Worm (Caenorhabditis elegans) whole organism, late embryonic: ENCODE data around the gene Y42A5A.1.

ENCODE experiments used
- C38D4.7 ChIP-seq: fragments of 200-800 bp; sonication (Bioruptor generic); optimal IDR thresholded peaks from 2 replicates; lab custom pipeline; 2018; ENCODE audit warnings: mild to moderate bottlenecking, missing genetic modification characterization, moderate library complexity, missing compliant biosample characterization
- K09A11.1 ChIP-seq: sonication (generic microtip); optimal IDR thresholded peaks from 2 replicates; lab custom pipeline; 2017; ENCODE audit warnings: antibody characterized with exemption, mild to moderate bottlenecking, missing genetic modification characterization, missing compliant biosample characterization; ENCODE audit not compliant: insufficient read depth
- T23F11.4 ChIP-seq: fragments of 200-800 bp; sonication (Bioruptor generic); optimal IDR thresholded peaks from 2 replicates; lab custom pipeline; 2018; ENCODE audit warnings: mild to moderate bottlenecking, missing genetic modification characterization, missing compliant biosample characterization
- ama-1 ChIP-seq: fragments of 150-350 bp; optimal IDR thresholded peaks from 2 replicates; lab custom pipeline; 2014
- ceh-2 ChIP-seq: sonication (generic microtip); optimal IDR thresholded peaks from 2 replicates; lab custom pipeline; 2016; ENCODE audit warnings: missing genotype, missing genetic modification characterization, missing compliant biosample characterization
- ceh-30 ChIP-seq: fragments of 150-350 bp; optimal IDR thresholded peaks from 2 replicates; lab custom pipeline; 2014; ENCODE audit warnings: missing biosample characterization, missing genetic modification characterization
- ceh-34 ChIP-seq: sonication (generic microtip); optimal IDR thresholded peaks from 2 replicates; lab custom pipeline; 2016; ENCODE audit warnings: mild to moderate bottlenecking, missing genetic modification characterization, missing compliant biosample characterization
- ceh-45 ChIP-seq: fragments of 200-800 bp; sonication (Bioruptor generic); IDR thresholded peaks from 2 replicates; pipeline ENCODE4 v1.3.6; 2022; ENCODE audit warnings: missing genetic modification reagents, missing genetic modification characterization, missing compliant biosample characterization
- ceh-48 ChIP-seq: sonication (generic microtip); optimal IDR thresholded peaks from 2 replicates; lab custom pipeline; 2016; ENCODE audit warnings: missing genetic modification characterization, inconsistent platforms, missing compliant biosample characterization
- ceh-6 ChIP-seq: fragments of 200-800 bp; sonication (Bioruptor generic); optimal IDR thresholded peaks from 2 replicates; lab custom pipeline; 2018; ENCODE audit warnings: mild to moderate bottlenecking, missing genetic modification characterization, missing compliant biosample characterization
- dmd-4 ChIP-seq: sonication (generic microtip); optimal IDR thresholded peaks from 2 replicates; lab custom pipeline; 2016; ENCODE audit warnings: borderline replicate concordance, missing genetic modification characterization, missing compliant biosample characterization
- dve-1 ChIP-seq: sonication (generic microtip); optimal IDR thresholded peaks from 2 replicates; lab custom pipeline; 2017; ENCODE audit warnings: antibody characterized with exemption, mild to moderate bottlenecking, missing genetic modification characterization, missing compliant biosample characterization
- elt-2 ChIP-seq: sonication (generic microtip); optimal IDR thresholded peaks from 2 replicates; lab custom pipeline; 2016; ENCODE audit warnings: missing genetic modification reagents, missing genetic modification characterization, missing compliant biosample characterization
- elt-4 ChIP-seq: sonication (generic microtip); optimal IDR thresholded peaks from 2 replicates; lab custom pipeline; 2016; ENCODE audit warnings: missing genetic modification characterization, missing compliant biosample characterization
- ets-4 ChIP-seq: sonication (generic microtip); optimal IDR thresholded peaks from 2 replicates; lab custom pipeline; 2016; ENCODE audit warnings: missing genetic modification characterization, missing compliant biosample characterization
- eyg-1 ChIP-seq: sonication (generic microtip); optimal IDR thresholded peaks from 2 replicates; lab custom pipeline; 2016; ENCODE audit warnings: missing genotype, missing genetic modification characterization, missing compliant biosample characterization
- hlh-15 ChIP-seq: sonication (generic microtip); optimal IDR thresholded peaks from 2 replicates; lab custom pipeline; 2016; ENCODE audit warnings: missing genetic modification characterization, missing compliant biosample characterization
- hlh-30 ChIP-seq: sonication (generic microtip); optimal IDR thresholded peaks from 2 replicates; lab custom pipeline; 2017; ENCODE audit warnings: antibody characterized with exemption, missing genetic modification characterization, missing compliant biosample characterization; ENCODE audit not compliant: insufficient read depth
- hlh-8 ChIP-seq: sonication (generic microtip); optimal IDR thresholded peaks from 2 replicates; lab custom pipeline; 2016; ENCODE audit warnings: missing genotype, missing genetic modification characterization, missing compliant biosample characterization
- lim-6 ChIP-seq: sonication (generic microtip); optimal IDR thresholded peaks from 2 replicates; lab custom pipeline; 2016; ENCODE audit warnings: missing genetic modification characterization, missing compliant biosample characterization
- lin-11 ChIP-seq: fragments of 200-800 bp; sonication (Bioruptor generic); optimal IDR thresholded peaks from 2 replicates; lab custom pipeline; 2018; ENCODE audit warnings: mild to moderate bottlenecking, missing genetic modification characterization, missing compliant biosample characterization
- madf-2 ChIP-seq: sonication (generic microtip); optimal IDR thresholded peaks from 2 replicates; lab custom pipeline; 2017; ENCODE audit warnings: missing genetic modification characterization, missing compliant biosample characterization
- mec-3 ChIP-seq: sonication (generic microtip); optimal IDR thresholded peaks from 2 replicates; lab custom pipeline; 2016; ENCODE audit warnings: borderline replicate concordance, missing genetic modification characterization, missing compliant biosample characterization
- nhr-11 ChIP-seq: fragments of 150-350 bp; optimal IDR thresholded peaks from 2 replicates; lab custom pipeline; 2014; ENCODE audit warnings: missing biosample characterization, missing genetic modification characterization
- nhr-232 ChIP-seq: sonication (generic microtip); optimal IDR thresholded peaks from 2 replicates; lab custom pipeline; 2016; ENCODE audit warnings: missing genetic modification characterization, missing compliant biosample characterization
- npax-4 ChIP-seq: sonication (generic microtip); optimal IDR thresholded peaks from 2 replicates; lab custom pipeline; 2016; ENCODE audit warnings: missing genetic modification characterization, missing compliant biosample characterization
- odd-2 ChIP-seq: sonication (generic microtip); optimal IDR thresholded peaks from 2 replicates; lab custom pipeline; 2017; ENCODE audit warnings: antibody characterized with exemption, mild to moderate bottlenecking, missing genetic modification characterization, missing compliant biosample characterization
- pax-1 ChIP-seq: fragments of 150-350 bp; optimal IDR thresholded peaks from 2 replicates; lab custom pipeline; 2014; ENCODE audit warnings: missing biosample characterization, missing genetic modification characterization
- ref-2 ChIP-seq: sonication (generic microtip); optimal IDR thresholded peaks from 2 replicates; lab custom pipeline; 2016; ENCODE audit warnings: missing genetic modification characterization, missing compliant biosample characterization
- sdc-2 ChIP-seq: sonication (generic microtip); optimal IDR thresholded peaks from 2 replicates; lab custom pipeline; 2016; ENCODE audit warnings: missing genotype, missing genetic modification characterization, missing compliant biosample characterization
- sox-2 ChIP-seq: fragments of 200-800 bp; sonication (Bioruptor generic); IDR thresholded peaks from 2 replicates; pipeline ENCODE4 v1.3.6; 2022; ENCODE audit warnings: missing genetic modification reagents, missing genetic modification characterization, missing compliant biosample characterization
- sox-4 ChIP-seq: sonication (generic microtip); optimal IDR thresholded peaks from 2 replicates; lab custom pipeline; 2017; ENCODE audit warnings: mild to moderate bottlenecking, missing genetic modification characterization, inconsistent platforms, missing compliant biosample characterization
- syd-9 ChIP-seq: sonication (generic microtip); optimal IDR thresholded peaks from 2 replicates; lab custom pipeline; 2016; ENCODE audit warnings: mild to moderate bottlenecking, missing genetic modification characterization, moderate library complexity, missing compliant biosample characterization
- ttx-3 ChIP-seq: sonication (generic microtip); optimal IDR thresholded peaks from 2 replicates; lab custom pipeline; 2016; ENCODE audit warnings: missing genetic modification reagents, missing genetic modification characterization, missing compliant biosample characterization
- unc-3 ChIP-seq, 2 experiments: fragments of 200-800 bp in 1 of 2; sonication (Bioruptor generic) in 1 of 2; sonication (generic microtip) in 1 of 2; conservative IDR thresholded peaks in 1 of 2; optimal IDR thresholded peaks in 1 of 2; 2 replicates each; pipeline versions ENCODE4 v1.3.6 to Lab custom; 2016 to 2022; ENCODE audit warnings: missing compliant biosample characterization in 2 of 2, missing genetic modification characterization in 2 of 2, missing genetic modification reagents in 1 of 2
- unc-86 ChIP-seq: sonication (generic microtip); optimal IDR thresholded peaks from 2 replicates; lab custom pipeline; 2016; ENCODE audit warnings: missing genetic modification characterization, missing compliant biosample characterization
- ztf-16 ChIP-seq: sonication (generic microtip); optimal IDR thresholded peaks from 2 replicates; lab custom pipeline; 2017; ENCODE audit warnings: missing genetic modification characterization, missing compliant biosample characterization

Y42A5A.1 gene

DNA sequence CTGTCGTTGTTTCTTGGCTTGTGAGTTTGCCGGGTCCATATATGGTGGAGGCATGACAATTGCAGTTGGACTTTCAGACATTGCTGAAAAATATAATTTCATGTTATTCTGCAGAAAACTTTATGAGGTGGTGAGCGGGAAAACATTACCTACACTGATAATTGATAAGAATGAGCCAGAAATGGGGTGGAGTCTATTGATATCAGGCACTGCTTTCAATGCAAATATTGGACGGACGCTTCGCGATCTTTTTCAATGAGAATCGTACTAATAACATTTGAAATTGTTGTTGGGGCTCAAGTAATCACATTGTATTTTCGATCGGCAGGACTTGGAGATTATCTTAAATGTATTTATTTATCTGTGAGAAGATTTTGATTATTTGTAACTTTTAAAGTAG, 28.6 kb upstream of the Y42A5A.1 start, which contains the start of gene T04C12.1:
Gene T04C12.1, minus strand, starts transcription at position 90 of the 400 bp plus-strand sequence.
- TF ChIP-seq T23F11.4 (GFP tag; lab: Kevin White, UChicago) (no peak), sdc-2 (tag; lab: Kevin White, UChicago) (no peak), elt-2 (peak; percentile 45)

DNA sequence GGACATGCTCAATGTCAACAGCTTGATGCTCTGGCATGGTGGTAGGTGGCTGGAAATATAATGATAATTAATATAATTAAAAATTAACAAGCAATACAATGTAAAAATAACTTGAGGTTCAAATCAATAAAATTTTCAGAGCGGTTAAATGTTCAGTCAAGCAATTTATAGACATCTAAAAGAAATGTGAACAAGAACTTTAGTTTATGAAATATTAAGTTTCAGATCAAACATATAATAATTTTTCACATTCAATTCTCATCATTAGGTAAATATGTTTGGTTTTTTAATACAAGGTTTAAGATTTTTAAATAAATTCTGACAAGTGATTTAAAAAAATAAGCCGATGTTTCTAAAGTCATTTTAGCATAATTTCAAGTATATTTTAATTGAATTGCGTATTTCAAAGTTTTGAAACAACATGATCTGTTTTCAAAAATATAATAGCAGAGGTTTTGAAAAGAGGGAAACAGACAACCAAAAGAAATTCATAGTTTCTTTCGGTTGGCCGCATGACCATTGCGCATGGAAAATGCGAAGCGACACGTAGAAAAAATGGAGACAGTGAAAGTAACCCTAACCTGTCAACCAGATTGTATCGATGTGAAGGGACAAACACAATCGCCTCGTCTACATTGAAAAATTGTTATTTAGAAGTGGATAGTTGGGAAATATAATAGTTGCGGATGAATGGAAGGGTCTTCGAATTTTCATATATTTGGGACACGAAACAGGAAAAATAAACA, 27.3 kb upstream of the Y42A5A.1 start, which contains the start of gene T04C12.11:
Gene T04C12.11, minus strand, starts transcription at position 51 of the 746 bp plus-strand sequence.
- TF ChIP-seq madf-2 (tag; lab: Kevin White, UChicago): no peak
- TF ChIP-seq lin-11 (tag; lab: Kevin White, UChicago): no peak
- no peak for TF ChIP-seq ttx-3
- no peak for TF ChIP-seq unc-3 (GFP tag; conservative IDR thresholded peaks at IDR 0.05; lab: Robert Waterston, UW)
- no peak for TF ChIP-seq unc-3 (tag; optimal IDR thresholded peaks at IDR 0.05; lab: Kevin White, UChicago)
- no peak for TF ChIP-seq dmd-4 (tag; lab: Kevin White, UChicago)
- no peak for TF ChIP-seq ceh-48 (tag; lab: Kevin White, UChicago)
- TF ChIP-seq hlh-30 (tag; lab: Kevin White, UChicago): no peak
- no peak for TF ChIP-seq hlh-8 (tag; lab: Kevin White, UChicago)
- TF ChIP-seq C38D4.7 (GFP tag; lab: Kevin White, UChicago): no peak
- no peak for TF ChIP-seq nhr-232

- TF ChIP-seq T23F11.4 (GFP tag; lab: Kevin White, UChicago): no peak
- no peak for TF ChIP-seq K09A11.1
- no peak for TF ChIP-seq ceh-6 (GFP tag; lab: Kevin White, UChicago)
- TF ChIP-seq eyg-1 (tag; lab: Kevin White, UChicago): no peak
- no peak for TF ChIP-seq mec-3
- TF ChIP-seq npax-4 (tag; lab: Kevin White, UChicago): no peak
- no peak for TF ChIP-seq elt-4 (tag; lab: Kevin White, UChicago)
- no peak for TF ChIP-seq hlh-15
- TF ChIP-seq sox-4 (tag; lab: Kevin White, UChicago): no peak
- TF ChIP-seq sox-2 (GFP tag; lab: Robert Waterston, UW): no peak
- TF ChIP-seq ttx-3: no peak
- TF ChIP-seq, all 69 proteins: peak for 0
Observed at ce11 chrV:11061887-11062286, 25.9 kb upstream of the Y42A5A.1 start.

ce11 chrV:11063115-11063514, 24.6 kb upstream of the Y42A5A.1 start, which contains the start of gene T04C12.9:
T04C12.9 (minus strand) TSS chrV:11063215.
- TF ChIP-seq C38D4.7 (GFP tag; lab: Kevin White, UChicago) (no peak), K09A11.1 (no peak), pax-1 (tag; lab: Kevin White, UChicago) (no peak), dve-1 (tag; lab: Kevin White, UChicago) (no peak), lim-6 (tag; lab: Kevin White, UChicago) (no peak), unc-86 (no peak), nhr-11 (tag; lab: Kevin White, UChicago) (no peak), ztf-16 (tag; lab: Kevin White, UChicago) (no peak), ets-4 (no peak), ceh-30 (tag; lab: Kevin White, UChicago) (no peak), sox-4 (tag; lab: Kevin White, UChicago) (no peak)

ce11 chrV:11065513-11065912, 22.2 kb upstream of the Y42A5A.1 start, which contains the start of gene nlp-80:
nlp-80 (minus strand) TSS chrV:11065613.
- TF ChIP-seq K09A11.1 (no peak), ceh-34 (tag; lab: Kevin White, UChicago) (no peak), ceh-45 (GFP tag; lab: Robert Waterston, UW) (no peak), ztf-16 (tag; lab: Kevin White, UChicago) (no peak), syd-9 (no peak), dmd-4 (tag; lab: Kevin White, UChicago) (no peak), lim-6 (tag; lab: Kevin White, UChicago) (no peak), odd-2 (tag; lab: Kevin White, UChicago) (no peak), ref-2 (tag; lab: Kevin White, UChicago) (no peak), ceh-2 (tag; lab: Kevin White, UChicago) (no peak), ama-1 (lab: Kevin White, UChicago) (no peak)
- TF ChIP-seq, all 69 proteins: peak for 0
